Fruit fly (Drosophila melanogaster) S2 (cell line): ENCODE data around the gene Apt1.

ENCODE experiments used
- CG8478 ChIP-seq: fragments of >200 bp; optimal IDR thresholded peaks from 2 replicates; lab custom pipeline; 2018
- CTCF ChIP-seq, 2 experiments: fragments of >200 bp; optimal IDR thresholded peaks; 2 replicates each; lab custom pipeline; 2018

DNA sequence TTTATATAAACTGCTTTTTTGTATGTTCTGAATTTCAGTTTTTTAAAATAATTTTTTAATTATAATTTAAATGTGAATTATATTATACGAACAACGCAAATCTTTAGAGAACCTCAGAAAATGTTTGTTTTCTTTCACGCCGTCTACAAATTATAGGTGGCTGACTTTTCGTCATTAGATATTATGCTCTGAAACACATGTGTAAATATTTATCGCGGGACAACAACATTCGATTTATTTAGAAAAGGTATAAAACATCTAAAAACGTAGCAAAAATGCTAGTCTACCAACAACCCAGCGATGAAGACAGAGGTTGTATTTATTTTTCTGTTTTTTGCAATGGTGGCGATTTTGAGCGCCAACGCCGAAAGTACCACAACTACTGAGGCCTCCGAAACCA is 18.0 kb upstream of the Apt1 start, which contains the start of gene CG42832:
- TF ChIP-seq CTCF (optimal IDR thresholded peaks at IDR 0.05; lab: Kevin White, UChicago), result no peak
- TF ChIP-seq CG8478 (lab: Kevin White, UChicago), result no peak
